Worm (Caenorhabditis elegans): Measurements from ENCODE around the gene F40G9.18.
"Not testable (repeated sequence)": the region's sequence is repeated elsewhere in the genome, so short reads cannot be mapped to it uniquely, and the experiment has no call there.

DNA sequence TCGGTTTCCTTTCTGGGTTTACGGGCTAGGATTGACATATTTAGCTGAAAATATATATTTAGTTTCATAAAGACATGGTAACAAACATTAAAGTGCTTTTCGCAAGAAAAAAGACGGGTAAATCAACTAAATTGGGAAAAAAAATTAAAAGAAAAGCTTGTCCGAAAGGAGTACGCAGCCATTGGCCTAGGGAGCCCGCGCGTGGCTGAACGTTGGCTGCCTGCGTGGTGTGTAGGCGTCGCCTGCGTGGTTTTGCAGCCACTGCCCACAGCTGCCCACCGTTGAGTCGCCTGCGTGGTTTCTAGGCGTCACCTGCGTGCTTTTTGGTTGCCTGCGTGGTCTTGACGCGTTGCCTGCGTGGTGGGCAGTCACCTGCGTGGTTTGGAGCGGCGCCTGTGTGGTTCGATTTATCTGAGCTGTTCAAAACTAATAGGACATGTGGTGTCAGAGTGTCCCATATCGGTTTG, 47.4 kb downstream of the F40G9.18 start, which contains the start of gene C29F9.12:
- TF ChIP-seq snpc-4 (tag; optimal IDR thresholded peaks at IDR 0.05); flh-1 (GFP tag; optimal IDR thresholded peaks at IDR 0.05); ztf-11 (tag; optimal IDR thresholded peaks at IDR 0.05): not testable (repeated sequence)

Measured in whole organism, mixed stage, embryonic.